Fruit fly (Drosophila melanogaster): ENCODE measurements around the gene mew.

dm6 chrX:13256967-13257366 is 1.3 kb downstream of the mew start:
- no peak for TF ChIP-seq psq (optimal IDR thresholded peaks at IDR 0.05)
- TF ChIP-seq Myc (optimal IDR thresholded peaks at IDR 0.05), result no peak
- no peak for TF ChIP-seq h (optimal IDR thresholded peaks at IDR 0.05)
